ENCODE assay signal across 5 fruit fly cellular contexts in the genomic region with DNA sequence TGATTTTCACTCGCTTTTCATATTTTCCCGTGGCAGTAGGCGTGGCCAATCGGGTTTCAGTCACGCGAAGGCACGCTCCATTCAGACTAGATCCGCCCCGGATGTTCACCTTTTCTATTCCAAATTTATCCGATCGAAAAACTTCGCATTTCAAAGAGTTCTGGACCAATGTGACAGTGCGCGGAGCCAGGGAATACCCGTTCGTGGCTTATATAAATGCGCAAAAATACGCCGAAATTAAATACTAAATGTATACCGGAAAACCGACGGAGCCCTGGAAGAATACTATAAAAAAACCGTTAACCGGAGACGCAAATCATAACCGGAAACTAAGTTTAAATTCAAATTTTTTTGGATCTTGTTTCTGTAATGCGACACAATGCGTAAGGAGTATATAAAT.
A peak's percentile ranks its signal among the peaks of the same experiment; 100 is the strongest.
TF ChIP-seq lines count a peak whose summit lies in the region.

A gene (minus strand): TSS at position 181 of the 400 bp plus-strand sequence.

TF ChIP-seq in whole organism, adult, 20 proteins besides CTCF, POLR2A, EP300 and RAD21 (continued from another document):
- TF ChIP-seq tj (GFP tag; optimal IDR thresholded peaks at IDR 0.05; lab: Kevin White, UChicago): no peak

TF ChIP-seq in whole organism, embryonic, 481 proteins besides CTCF, POLR2A, EP300 and RAD21 (continued from another document and continues in another):
- TF ChIP-seq CG1792 (GFP tag; optimal IDR thresholded peaks at IDR 0.05; lab: Kevin White, UChicago) (no peak), CG11247 (GFP tag; IDR thresholded peaks at IDR 0.05; lab: Robert Waterston, UW) (0 out of 2 replicates have a peak, but pooled peaks have one; percentile 24), PHDP (tag; optimal IDR thresholded peaks at IDR 0.05; lab: Kevin White, UChicago) (peak; percentile 55), dan (GFP tag; IDR thresholded peaks at IDR 0.05; lab: Robert Waterston, UW) (no peak), CG7987 (GFP tag; optimal IDR thresholded peaks at IDR 0.05; lab: Kevin White, UChicago) (peak; percentile 84), dpn (GFP tag; optimal IDR thresholded peaks at IDR 0.05; lab: Kevin White, UChicago) (peak in 1 of 2 experiments; percentile 43), CG14710 (tag; optimal IDR thresholded peaks at IDR 0.05; lab: Kevin White, UChicago) (peak; percentile 75), CG9797 (GFP tag; optimal IDR thresholded peaks at IDR 0.05; lab: Kevin White, UChicago) (peak; percentile 97), CG3163 (GFP tag; optimal IDR thresholded peaks at IDR 0.05; lab: Kevin White, UChicago) (no peak), CG10267 (tag; optimal IDR thresholded peaks at IDR 0.05; lab: Kevin White, UChicago) (peak; percentile 69), prd (optimal IDR thresholded peaks at IDR 0.05; lab: Kevin White, UChicago) (no peak), prd (GFP tag; IDR thresholded peaks at IDR 0.05; lab: Robert Waterston, UW) (no peak), CG7786 (GFP tag; optimal IDR thresholded peaks at IDR 0.05; lab: Kevin White, UChicago) (peak; percentile 27), gt (GFP tag; IDR thresholded peaks at IDR 0.05; lab: Robert Waterston, UW) (no peak), yki (optimal IDR thresholded peaks at IDR 0.05; lab: Kevin White, UChicago) (no peak), Vsx1 (GFP tag; optimal IDR thresholded peaks at IDR 0.05; lab: Kevin White, UChicago) (peak; percentile 21), NK7.1 (GFP tag; optimal IDR thresholded peaks at IDR 0.05; lab: Kevin White, UChicago) (peak; percentile 71), CG30431 (GFP tag; optimal IDR thresholded peaks at IDR 0.05; lab: Kevin White, UChicago) (no peak), Max (GFP tag; optimal IDR thresholded peaks at IDR 0.05; lab: Kevin White, UChicago) (peak; percentile 11), Hr51 (GFP tag; optimal IDR thresholded peaks at IDR 0.05; lab: Kevin White, UChicago) (peak; percentile 18 to 52), Hr3 (GFP tag; optimal IDR thresholded peaks at IDR 0.05; lab: Kevin White, UChicago) (no peak), Hey (tag; optimal IDR thresholded peaks at IDR 0.05; lab: Kevin White, UChicago) (peak; percentile 16), CG12104 (GFP tag; optimal IDR thresholded peaks at IDR 0.05; lab: Kevin White, UChicago) (peak; percentile 59), ewg (GFP tag; optimal IDR thresholded peaks at IDR 0.05; lab: Kevin White, UChicago) (peak; percentile 48), sob (GFP tag; IDR thresholded peaks at IDR 0.05; lab: Robert Waterston, UW) (peak; percentile 47; the same call in 1 of the 2 replicates), row (GFP tag; IDR thresholded peaks at IDR 0.05; lab: Robert Waterston, UW) (0 out of 3 replicates have a peak, but pooled peaks have one; percentile 31), CG33213 (GFP tag; optimal IDR thresholded peaks at IDR 0.05; lab: Kevin White, UChicago) (peak; percentile 85), B-H1 (GFP tag; IDR thresholded peaks at IDR 0.05; lab: Robert Waterston, UW) (no peak), CG8359 (GFP tag; optimal IDR thresholded peaks at IDR 0.05; lab: Kevin White, UChicago; ENCODE audit: borderline replicate concordance) (no peak), ERR (GFP tag; optimal IDR thresholded peaks at IDR 0.05; lab: Kevin White, UChicago) (peak; percentile 12), so (GFP tag; IDR thresholded peaks at IDR 0.05; lab: Robert Waterston, UW) (no peak)

TF ChIP-seq in whole organism, prepupa, 60 proteins besides CTCF, POLR2A, EP300 and RAD21 (continued from another document and continues in another):
- no peak for TF ChIP-seq Sox15 (GFP tag; optimal IDR thresholded peaks at IDR 0.05; lab: Kevin White, UChicago)
- peak; percentile 32 for TF ChIP-seq cyc (GFP tag; optimal IDR thresholded peaks at IDR 0.05; lab: Kevin White, UChicago)
- TF ChIP-seq Eip93F (GFP tag; optimal IDR thresholded peaks at IDR 0.05; lab: Kevin White, UChicago): no peak
- no peak for TF ChIP-seq Hr4 (GFP tag; optimal IDR thresholded peaks at IDR 0.05; lab: Kevin White, UChicago)
- TF ChIP-seq fd59A (GFP tag; optimal IDR thresholded peaks at IDR 0.05; lab: Kevin White, UChicago): no peak
- TF ChIP-seq CG10631 (GFP tag; optimal IDR thresholded peaks at IDR 0.05; lab: Kevin White, UChicago): no peak
- TF ChIP-seq Eip78C (GFP tag; lab: Kevin White, UChicago): peak; percentile 87
- TF ChIP-seq Smox (GFP tag; optimal IDR thresholded peaks at IDR 0.05; lab: Kevin White, UChicago): no peak
- TF ChIP-seq CG6792 (GFP tag; optimal IDR thresholded peaks at IDR 0.05; lab: Kevin White, UChicago): no peak
- TF ChIP-seq CG8319 (GFP tag; optimal IDR thresholded peaks at IDR 0.05; lab: Kevin White, UChicago): no peak
- TF ChIP-seq CG11294 (GFP tag; IDR thresholded peaks at IDR 0.05; lab: Robert Waterston, UW): no peak
- TF ChIP-seq CG34406 (GFP tag; optimal IDR thresholded peaks at IDR 0.05; lab: Kevin White, UChicago): no peak
- TF ChIP-seq CG6854 (GFP tag; optimal IDR thresholded peaks at IDR 0.05; lab: Kevin White, UChicago): peak; percentile 54
- TF ChIP-seq eg (GFP tag; IDR thresholded peaks at IDR 0.05; lab: Robert Waterston, UW): peak; percentile 62; the same call in 2 of the 3 replicates
- TF ChIP-seq CG8119 (GFP tag; IDR thresholded peaks at IDR 0.05; lab: Robert Waterston, UW): 0 out of 3 replicates have a peak, but pooled peaks have one; percentile 13
- no peak for TF ChIP-seq CG6276 (GFP tag; optimal IDR thresholded peaks at IDR 0.05; lab: Kevin White, UChicago)
- TF ChIP-seq lz (GFP tag; optimal IDR thresholded peaks at IDR 0.05; lab: Kevin White, UChicago): peak; percentile 56
- peak; percentile 88 for TF ChIP-seq CG1621 (tag; optimal IDR thresholded peaks at IDR 0.05; lab: Kevin White, UChicago)
- no peak for TF ChIP-seq pdm3 (GFP tag; optimal IDR thresholded peaks at IDR 0.05; lab: Kevin White, UChicago)
- TF ChIP-seq topi (GFP tag; optimal IDR thresholded peaks at IDR 0.05; lab: Kevin White, UChicago): peak; percentile 55
- TF ChIP-seq OdsH (GFP tag; optimal IDR thresholded peaks at IDR 0.05; lab: Kevin White, UChicago): no peak
- TF ChIP-seq Sox102F (GFP tag; optimal IDR thresholded peaks at IDR 0.05; lab: Kevin White, UChicago): peak; percentile 53
- peak; percentile 38 for TF ChIP-seq CG3919 (GFP tag; optimal IDR thresholded peaks at IDR 0.05; lab: Kevin White, UChicago)
- TF ChIP-seq CG3032 (tag; optimal IDR thresholded peaks at IDR 0.05; lab: Kevin White, UChicago): peak; percentile 21
- peak; percentile 74 for TF ChIP-seq CG6163 (GFP tag; IDR thresholded peaks at IDR 0.05; lab: Robert Waterston, UW)
- TF ChIP-seq CG31627 (GFP tag; optimal IDR thresholded peaks at IDR 0.05; lab: Kevin White, UChicago): peak; percentile 27
- TF ChIP-seq vri (GFP tag; optimal IDR thresholded peaks at IDR 0.05; lab: Kevin White, UChicago): peak; percentile 30
- TF ChIP-seq fd85E (GFP tag; optimal IDR thresholded peaks at IDR 0.05; lab: Kevin White, UChicago): no peak
- TF ChIP-seq CG32006 (GFP tag; optimal IDR thresholded peaks at IDR 0.05; lab: Kevin White, UChicago): no peak
- peak; percentile 19 for TF ChIP-seq CG8632 (GFP tag; optimal IDR thresholded peaks at IDR 0.05; lab: Kevin White, UChicago)
- TF ChIP-seq Sox14 (GFP tag; optimal IDR thresholded peaks at IDR 0.05; lab: Kevin White, UChicago): peak; percentile 78
- TF ChIP-seq CG11902 (GFP tag; optimal IDR thresholded peaks at IDR 0.05; lab: Kevin White, UChicago): no peak
- peak; percentile 64 for TF ChIP-seq Eip75B (GFP tag; optimal IDR thresholded peaks at IDR 0.05; lab: Kevin White, UChicago)

TF ChIP-seq in whole organism, pupa, 21 proteins besides CTCF, POLR2A, EP300 and RAD21 (continued from another document):
- no peak for TF ChIP-seq CG14655 (GFP tag; optimal IDR thresholded peaks at IDR 0.05; lab: Kevin White, UChicago)

TF ChIP-seq in whole organism, wandering third instar larva, 38 proteins besides CTCF, POLR2A, EP300 and RAD21 (continued from another document):
- no peak for TF ChIP-seq Vsx2 (GFP tag; optimal IDR thresholded peaks at IDR 0.05; lab: Kevin White, UChicago; ENCODE audit: partially characterized antibody)
- TF ChIP-seq Rel (GFP tag; optimal IDR thresholded peaks at IDR 0.05; lab: Kevin White, UChicago): no peak
- peak; percentile 98 for TF ChIP-seq Rel (tag; optimal IDR thresholded peaks at IDR 0.05; lab: Kevin White, UChicago)
- no peak for TF ChIP-seq Mio (GFP tag; optimal IDR thresholded peaks at IDR 0.05; lab: Kevin White, UChicago)
- no peak for TF ChIP-seq Dfd (GFP tag; optimal IDR thresholded peaks at IDR 0.05; lab: Kevin White, UChicago)
- no peak for TF ChIP-seq CG32264 (GFP tag; optimal IDR thresholded peaks at IDR 0.05; lab: Kevin White, UChicago)
- no peak for TF ChIP-seq Dif (GFP tag; optimal IDR thresholded peaks at IDR 0.05; lab: Kevin White, UChicago; ENCODE audit: partially characterized antibody)
- TF ChIP-seq Sp1 (GFP tag; optimal IDR thresholded peaks at IDR 0.05; lab: Kevin White, UChicago): peak; percentile 63
- no peak for TF ChIP-seq Jra (GFP tag; optimal IDR thresholded peaks at IDR 0.05; lab: Kevin White, UChicago)
- TF ChIP-seq dsf (GFP tag; optimal IDR thresholded peaks at IDR 0.05; lab: Kevin White, UChicago; ENCODE audit: borderline replicate concordance): no peak
- no peak for TF ChIP-seq jim (GFP tag; optimal IDR thresholded peaks at IDR 0.05; lab: Kevin White, UChicago)
- peak in 1 of 2 experiments; percentile 41 for TF ChIP-seq foxo (GFP tag; optimal IDR thresholded peaks at IDR 0.05; lab: Kevin White, UChicago)
- peak; percentile 1 for TF ChIP-seq psq (GFP tag; optimal IDR thresholded peaks at IDR 0.05; lab: Kevin White, UChicago)
- TF ChIP-seq sv (GFP tag; optimal IDR thresholded peaks at IDR 0.05; lab: Kevin White, UChicago): peak; percentile 14
- TF ChIP-seq HLH106 (tag; optimal IDR thresholded peaks at IDR 0.05; lab: Kevin White, UChicago): peak; percentile 49
- TF ChIP-seq Abd-B (GFP tag; optimal IDR thresholded peaks at IDR 0.05; lab: Kevin White, UChicago): no peak
- peak; percentile 64 for TF ChIP-seq fru (GFP tag; optimal IDR thresholded peaks at IDR 0.05; lab: Kevin White, UChicago)
